Worm (Caenorhabditis elegans): ENCODE data around the gene Y116A8B.4.

ce11 chrIV:17210754-17211153 is 12.8 kb upstream of the Y116A8B.4 start:
- no peak for TF ChIP-seq klf-2 (GFP tag; conservative IDR thresholded peaks at IDR 0.05)
- no peak for TF ChIP-seq ztf-23 (GFP tag; IDR thresholded peaks at IDR 0.05)
- no peak for TF ChIP-seq flt-1 (GFP tag; IDR thresholded peaks at IDR 0.05)
- no peak for TF ChIP-seq cog-1 (tag; optimal IDR thresholded peaks at IDR 0.05)
- no peak for TF ChIP-seq tab-1 (GFP tag; IDR thresholded peaks at IDR 0.05)
- no peak for TF ChIP-seq ref-1 (GFP tag; conservative IDR thresholded peaks at IDR 0.05)
- TF ChIP-seq T22C8.4 (GFP tag; IDR thresholded peaks at IDR 0.05): no peak
- TF ChIP-seq med-1 (GFP tag; optimal IDR thresholded peaks at IDR 0.05; ENCODE audit: insufficient read depth): no peak

Measured in whole organism, midembryonic.